Worm (Caenorhabditis elegans) whole organism, L3 larva: ENCODE results near the gene Y54G11A.4.
A peak's percentile ranks its signal among the peaks of the same experiment; 100 is the strongest.

Experiments
- ceh-82 ChIP-seq: fragments of 150-350 bp; optimal IDR thresholded peaks from 2 replicates; lab custom pipeline; 2014; ENCODE audit warnings: missing biosample characterization, missing genetic modification characterization
- fos-1 ChIP-seq: fragments of 150-350 bp; optimal IDR thresholded peaks from 2 replicates; lab custom pipeline; 2014; ENCODE audit warnings: missing biosample characterization, missing genetic modification characterization
- nhr-43 ChIP-seq: sonication (generic microtip); optimal IDR thresholded peaks from 2 replicates; lab custom pipeline; 2016; ENCODE audit warnings: mild to moderate bottlenecking, missing genetic modification characterization, missing compliant biosample characterization; ENCODE audit not compliant: poor library complexity, severe bottlenecking
- pqm-1 ChIP-seq: fragments of 150-350 bp; optimal IDR thresholded peaks from 2 replicates; lab custom pipeline; 2017; ENCODE audit warnings: missing biosample characterization, missing genetic modification characterization, inconsistent platforms
- sea-2 ChIP-seq: fragments of 150-350 bp; sonication (generic microtip); optimal IDR thresholded peaks from 4 replicates; lab custom pipeline; 2014; ENCODE audit warnings: missing biosample characterization, missing genetic modification reagents, missing genetic modification characterization
- skn-1 ChIP-seq: fragments of 150-350 bp; optimal IDR thresholded peaks from 2 replicates; lab custom pipeline; 2014; ENCODE audit warnings: missing biosample characterization, missing genetic modification characterization

- no peak for TF ChIP-seq nhr-43 (tag; lab: Kevin White, UChicago)
- no peak for TF ChIP-seq sea-2 (GFP tag; lab: Kevin White, UChicago)
- TF ChIP-seq ceh-82 (tag; lab: Kevin White, UChicago) = no peak
- TF ChIP-seq fos-1 = no peak
- TF ChIP-seq pqm-1 = no peak
- peak; percentile 5 for TF ChIP-seq skn-1 (tag; lab: Kevin White, UChicago)
Observed at ce11 chrII:14311537-14311936, 18.9 kb downstream of the Y54G11A.4 start.
